Fruit fly (Drosophila melanogaster) whole organism, embryonic: ENCODE data around the gene Vps37B.

ENCODE experiments used
- Asciz ChIP-seq: fragments of 200-800 bp; sonication (Bioruptor generic); optimal IDR thresholded peaks from 2 replicates; lab custom pipeline; 2017; ENCODE audit warnings: missing biosample characterization, mild to moderate bottlenecking, missing genetic modification characterization, missing genetic modification reagents
- Awh ChIP-seq: fragments of 200-800 bp; sonication (Bioruptor generic); IDR thresholded peaks from 2 replicates; pipeline ENCODE4, ENCODE4 v1.3.6; 2022; ENCODE audit warnings: missing biosample characterization, missing genetic modification characterization
- BEAF-32 ChIP-seq: fragments of 200-800 bp; sonication (Bioruptor generic); optimal IDR thresholded peaks from 3 replicates; lab custom pipeline; 2017; ENCODE audit warnings: missing biosample characterization, missing genetic modification characterization, mild to moderate bottlenecking, moderate library complexity, missing genetic modification reagents
- BtbVII ChIP-seq: fragments of 200-800 bp; sonication (Bioruptor generic); optimal IDR thresholded peaks from 3 replicates; lab custom pipeline; 2017; ENCODE audit warnings: missing biosample characterization, mild to moderate bottlenecking, missing genetic modification characterization
- CG10959 ChIP-seq: fragments of 200-800 bp; sonication (Bioruptor generic); IDR thresholded peaks from 2 replicates; pipeline ENCODE4 v1.3.6; 2022; ENCODE audit warnings: missing biosample characterization, missing genetic modification characterization
- CG12104 ChIP-seq: fragments of 200-800 bp; sonication (Bioruptor generic); optimal IDR thresholded peaks from 3 replicates; lab custom pipeline; 2016; ENCODE audit warnings: missing biosample characterization, missing genetic modification characterization
- CG14667 ChIP-seq: fragments of 200-800 bp; sonication (Bioruptor generic); IDR thresholded peaks from 2 replicates; pipeline ENCODE4 v1.3.6; 2022; ENCODE audit warnings: missing biosample characterization, missing genetic modification characterization
- CG14860 ChIP-seq: fragments of 200-800 bp; sonication (Bioruptor generic); IDR thresholded peaks from 3 replicates; pipeline ENCODE4 v1.3.6; 2022; ENCODE audit warnings: missing biosample characterization, missing genetic modification characterization; ENCODE audit not compliant: partially characterized antibody
- CG15073 ChIP-seq: fragments of 200-800 bp; sonication (Bioruptor generic); optimal IDR thresholded peaks from 2 replicates; lab custom pipeline; 2016; ENCODE audit warnings: missing biosample characterization, missing genetic modification characterization
- CG1602 ChIP-seq: fragments of 200-800 bp; sonication (Bioruptor generic); optimal IDR thresholded peaks from 3 replicates; lab custom pipeline; 2016; ENCODE audit warnings: missing biosample characterization, missing genetic modification characterization
- CG1647 ChIP-seq: fragments of 200-800 bp; sonication (Bioruptor generic); optimal IDR thresholded peaks from 3 replicates; lab custom pipeline; 2016; ENCODE audit warnings: missing biosample characterization, missing genetic modification characterization
- CG17612 ChIP-seq: fragments of 200-800 bp; sonication (Bioruptor generic); IDR thresholded peaks from 2 replicates; pipeline ENCODE4 v1.3.6; 2022; ENCODE audit warnings: missing biosample characterization, missing genetic modification characterization
- CG18476 ChIP-seq: fragments of 200-800 bp; sonication (Bioruptor generic); optimal IDR thresholded peaks from 2 replicates; lab custom pipeline; 2016; ENCODE audit warnings: missing biosample characterization, mild to moderate bottlenecking, missing genetic modification characterization
- CG18764 ChIP-seq: fragments of 200-800 bp; sonication (Bioruptor generic); optimal IDR thresholded peaks from 3 replicates; lab custom pipeline; 2016; ENCODE audit warnings: missing biosample characterization, missing genetic modification characterization
- CG2202 ChIP-seq: fragments of 200-800 bp; sonication (Bioruptor generic); optimal IDR thresholded peaks from 2 replicates; lab custom pipeline; 2018; ENCODE audit warnings: missing biosample characterization, mild to moderate bottlenecking, missing genetic modification characterization
- CG3065 ChIP-seq: fragments of 200-800 bp; sonication (Bioruptor generic); optimal IDR thresholded peaks from 2 replicates; lab custom pipeline; 2016; ENCODE audit warnings: missing biosample characterization, missing genetic modification characterization
- CG34224 ChIP-seq: fragments of 200-800 bp; sonication (Bioruptor generic); IDR thresholded peaks from 3 replicates; pipeline ENCODE4 v1.3.6; 2022; ENCODE audit warnings: missing biosample characterization, missing genetic modification characterization; ENCODE audit not compliant: partially characterized antibody
- CG3995 ChIP-seq: fragments of 200-800 bp; sonication (Bioruptor generic); optimal IDR thresholded peaks from 3 replicates; lab custom pipeline; 2016; ENCODE audit warnings: missing biosample characterization, missing genetic modification characterization
- CG9727 ChIP-seq: fragments of 200-800 bp; sonication (Bioruptor generic); optimal IDR thresholded peaks from 3 replicates; lab custom pipeline; 2017; ENCODE audit warnings: missing biosample characterization, mild to moderate bottlenecking, missing genetic modification characterization
- CG9817 ChIP-seq: fragments of 200-800 bp; sonication (Bioruptor generic); optimal IDR thresholded peaks from 2 replicates; lab custom pipeline; 2018; ENCODE audit warnings: missing biosample characterization, mild to moderate bottlenecking, missing genetic modification characterization, moderate library complexity
- H2.0 ChIP-seq: fragments of 200-800 bp; sonication (Bioruptor generic); IDR thresholded peaks from 2 replicates; pipeline ENCODE4 v1.3.6; 2022; ENCODE audit warnings: missing biosample characterization, missing genetic modification characterization
- Hand ChIP-seq: fragments of 200-800 bp; sonication (Bioruptor generic); optimal IDR thresholded peaks from 2 replicates; lab custom pipeline; 2017; ENCODE audit warnings: mild to moderate bottlenecking, missing biosample characterization, missing genetic modification reagents, missing genetic modification characterization
- NFAT ChIP-seq: fragments of 200-800 bp; sonication (Bioruptor generic); IDR thresholded peaks from 2 replicates; pipeline ENCODE4 v1.3.6; 2022; ENCODE audit warnings: missing biosample characterization, missing genetic modification characterization
- Neu2 ChIP-seq: fragments of 200-800 bp; sonication (Bioruptor generic); optimal IDR thresholded peaks from 3 replicates; lab custom pipeline; 2016; ENCODE audit warnings: missing biosample characterization, missing genetic modification characterization, borderline replicate concordance
- Sry-β ChIP-seq: fragments of 200-800 bp; sonication (Bioruptor generic); optimal IDR thresholded peaks from 2 replicates; lab custom pipeline; 2018; ENCODE audit warnings: missing biosample characterization, mild to moderate bottlenecking, missing genetic modification characterization, moderate library complexity
- Stat92E ChIP-seq, 3 experiments: fragments of >200 bp in 2 of 3; fragments of 200-800 bp in 1 of 3; sonication (Bioruptor generic) in 1 of 3; optimal IDR thresholded peaks; 2 replicates each; lab custom pipeline; 2017 to 2019; ENCODE audit warnings: missing biosample characterization in 3 of 3, missing genetic modification characterization in 3 of 3, mild to moderate bottlenecking in 1 of 3, moderate library complexity in 1 of 3
- Taf1 ChIP-seq: fragments of 200-800 bp; sonication (Bioruptor generic); IDR thresholded peaks from 2 replicates; pipeline ENCODE4 v1.3.6; 2022; ENCODE audit warnings: missing biosample characterization, missing genetic modification characterization
- Trl ChIP-seq, 3 experiments: fragments of >200 bp in 2 of 3; fragments of 200-800 bp in 1 of 3; sonication (Bioruptor generic) in 1 of 3; optimal IDR thresholded peaks; 2 replicates in 1 of 3; 3 replicates in 2 of 3; lab custom pipeline; 2016 to 2017; ENCODE audit warnings: missing biosample characterization in 1 of 3, missing genetic modification characterization in 1 of 3
- Xbp1 ChIP-seq: fragments of 200-800 bp; sonication (Bioruptor generic); optimal IDR thresholded peaks from 3 replicates; lab custom pipeline; 2016; ENCODE audit warnings: missing biosample characterization, mild to moderate bottlenecking, missing genetic modification characterization
- ase ChIP-seq: fragments of 200-800 bp; sonication (Bioruptor generic); IDR thresholded peaks from 3 replicates; pipeline ENCODE4 v1.3.6; 2022; ENCODE audit warnings: missing biosample characterization, missing genetic modification characterization
- bigmax ChIP-seq: fragments of 200-800 bp; sonication (Bioruptor generic); optimal IDR thresholded peaks from 2 replicates; lab custom pipeline; 2018; ENCODE audit warnings: missing biosample characterization, mild to moderate bottlenecking, missing genetic modification characterization
- bowl ChIP-seq: fragments of 200-800 bp; sonication (Bioruptor generic); IDR thresholded peaks from 2 replicates; pipeline ENCODE4 v1.3.6; 2022; ENCODE audit warnings: missing biosample characterization, missing genetic modification characterization
- br ChIP-seq: fragments of >200 bp; optimal IDR thresholded peaks from 2 replicates; lab custom pipeline; 2017
- btn ChIP-seq: fragments of 200-800 bp; sonication (Bioruptor generic); optimal IDR thresholded peaks from 2 replicates; lab custom pipeline; 2016; ENCODE audit warnings: missing biosample characterization, missing genetic modification characterization
- cg ChIP-seq: fragments of 200-800 bp; sonication (Bioruptor generic); optimal IDR thresholded peaks from 3 replicates; lab custom pipeline; 2019; ENCODE audit warnings: missing biosample characterization, mild to moderate bottlenecking, missing genetic modification characterization, moderate library complexity
- ci ChIP-seq: fragments of 200-800 bp; sonication (Bioruptor generic); IDR thresholded peaks from 3 replicates; pipeline ENCODE4 v1.3.6; 2022; ENCODE audit warnings: missing biosample characterization, missing genetic modification characterization
- cwo ChIP-seq: fragments of 200-800 bp; sonication (Bioruptor generic); optimal IDR thresholded peaks from 3 replicates; lab custom pipeline; 2017; ENCODE audit warnings: missing biosample characterization, missing genetic modification characterization, mild to moderate bottlenecking, moderate library complexity, missing genetic modification reagents
- dati ChIP-seq: fragments of 200-800 bp; sonication (Bioruptor generic); IDR thresholded peaks from 2 replicates; pipeline ENCODE4 v1.3.6; 2022; ENCODE audit warnings: missing biosample characterization, missing genetic modification characterization
- gcm ChIP-seq: fragments of 200-800 bp; sonication (Bioruptor generic); optimal IDR thresholded peaks from 2 replicates; lab custom pipeline; 2019; ENCODE audit warnings: missing biosample characterization, mild to moderate bottlenecking, missing genetic modification characterization, moderate library complexity
- gem ChIP-seq: fragments of 200-800 bp; sonication (Bioruptor generic); optimal IDR thresholded peaks from 2 replicates; lab custom pipeline; 2019; ENCODE audit warnings: missing biosample characterization, mild to moderate bottlenecking, missing genetic modification characterization, moderate library complexity
- grau ChIP-seq: fragments of 200-800 bp; optimal IDR thresholded peaks from 3 replicates; lab custom pipeline; 2019; ENCODE audit warnings: missing biosample characterization, mild to moderate bottlenecking, missing genetic modification characterization, moderate library complexity
- luna ChIP-seq: fragments of 200-800 bp; sonication (Bioruptor generic); optimal IDR thresholded peaks from 2 replicates; lab custom pipeline; 2016; ENCODE audit warnings: missing biosample characterization, missing genetic modification characterization
- pan ChIP-seq, 4 experiments: fragments of >200 bp in 3 of 4; fragments of 200-800 bp in 1 of 4; sonication (Bioruptor generic) in 1 of 4; optimal IDR thresholded peaks in 3 of 4; IDR thresholded peaks in 1 of 4; 2 replicates each; pipeline versions ENCODE4 v1.3.6 to Lab custom; 2017 to 2022; ENCODE audit warnings: missing biosample characterization in 2 of 4, missing genetic modification characterization in 2 of 4, mixed read lengths in 1 of 4
- peb ChIP-seq: fragments of 200-800 bp; sonication (Bioruptor generic); IDR thresholded peaks from 2 replicates; pipeline ENCODE4 v1.3.6; 2022; ENCODE audit warnings: missing biosample characterization, missing genetic modification characterization
- pum ChIP-seq: fragments of 200-800 bp; sonication (Bioruptor generic); optimal IDR thresholded peaks from 2 replicates; lab custom pipeline; 2016; ENCODE audit warnings: missing biosample characterization, missing genetic modification characterization
- ranshi ChIP-seq: fragments of 200-800 bp; sonication (Bioruptor generic); IDR thresholded peaks from 2 replicates; pipeline ENCODE4 v1.3.6; 2022; ENCODE audit warnings: missing biosample characterization, missing genetic modification characterization
- sima ChIP-seq: fragments of 200-800 bp; sonication (Bioruptor generic); optimal IDR thresholded peaks from 2 replicates; lab custom pipeline; 2016; ENCODE audit warnings: missing biosample characterization, missing genetic modification characterization
- trh ChIP-seq: fragments of 200-800 bp; sonication (Bioruptor generic); optimal IDR thresholded peaks from 2 replicates; lab custom pipeline; 2016; ENCODE audit warnings: missing biosample characterization, missing genetic modification characterization
- unpg ChIP-seq: fragments of 200-800 bp; sonication (Bioruptor generic); optimal IDR thresholded peaks from 3 replicates; lab custom pipeline; 2018; ENCODE audit warnings: missing biosample characterization, mild to moderate bottlenecking, missing genetic modification characterization, moderate library complexity

Vps37B gene

dm6 chr3R:5232197-5232607 lies 6.2 kb downstream of the Vps37B start, which contains the start of the genes Kat60 and Mms19 (continued):
- TF ChIP-seq grau (tag; lab: Kevin White, UChicago) (no peak), CG17612 (peak; percentile 42; the same call in 1 of the 2 replicates), CG14667 (peak; percentile 66), sima (GFP tag; lab: Kevin White, UChicago) (no peak), CG34224 (GFP tag; lab: Robert Waterston, UW) (peak; percentile 88), pum (GFP tag; lab: Kevin White, UChicago) (peak; percentile 73), cwo (GFP tag; lab: Kevin White, UChicago) (no peak), gcm (GFP tag; lab: Kevin White, UChicago) (peak; percentile 46), cg (GFP tag; lab: Kevin White, UChicago) (no peak), gem (tag; lab: Kevin White, UChicago) (no peak), trh (GFP tag; lab: Kevin White, UChicago) (peak; percentile 65), CG3065 (GFP tag; lab: Kevin White, UChicago) (peak; percentile 47), CG15073 (no peak), CG3995 (GFP tag; lab: Kevin White, UChicago) (peak; percentile 60), CG1602 (GFP tag; lab: Kevin White, UChicago) (peak; percentile 61), Stat92E (GFP tag; optimal IDR thresholded peaks at IDR 0.05; lab: Kevin White, UChicago) (peak in 1 of 3 experiments; percentile 68), BEAF-32 (peak; percentile 100), Asciz (GFP tag; lab: Kevin White, UChicago) (no peak), Sry-β (peak; percentile 95), unpg (GFP tag; lab: Kevin White, UChicago) (no peak), CG9727 (GFP tag; lab: Kevin White, UChicago) (peak; percentile 76), Awh (GFP tag; lab: Robert Waterston, UW) (no peak), H2.0 (GFP tag; lab: Robert Waterston, UW) (peak; percentile 50; the same call in 1 of the 2 replicates), CG9817 (tag; lab: Kevin White, UChicago) (peak; percentile 68), Hand (no peak), CG14860 (GFP tag; lab: Robert Waterston, UW) (peak; percentile 93), CG18476 (peak; percentile 76), br (lab: Kevin White, UChicago) (no peak), btn (GFP tag; lab: Kevin White, UChicago) (no peak), CG12104 (GFP tag; lab: Kevin White, UChicago) (peak; percentile 48), CG10959 (no peak), bigmax (GFP tag; lab: Kevin White, UChicago) (no peak), CG18764 (GFP tag; lab: Kevin White, UChicago) (peak; percentile 55), ranshi (GFP tag; lab: Robert Waterston, UW) (peak; percentile 61; the same call in 1 of the 2 replicates), pan (optimal IDR thresholded peaks at IDR 0.05; lab: Kevin White, UChicago) (no peak), pan (GFP tag; optimal IDR thresholded peaks at IDR 0.05 in 1 of 2, IDR thresholded peaks at IDR 0.05 in 1 of 2) (peak in 1 of 2 experiments; percentile 69), Xbp1 (GFP tag; lab: Kevin White, UChicago) (peak; percentile 74), dati (GFP tag; lab: Robert Waterston, UW) (no peak), Neu2 (GFP tag; lab: Kevin White, UChicago) (no peak), Taf1 (GFP tag; lab: Robert Waterston, UW) (peak; percentile 56), BtbVII (GFP tag; lab: Kevin White, UChicago) (no peak), peb (GFP tag; lab: Robert Waterston, UW) (no peak), CG1647 (GFP tag; lab: Kevin White, UChicago) (peak; percentile 62), luna (GFP tag; lab: Kevin White, UChicago) (no peak), Trl (optimal IDR thresholded peaks at IDR 0.05; lab: Kevin White, UChicago) (no peak), Trl (GFP tag; optimal IDR thresholded peaks at IDR 0.05; lab: Kevin White, UChicago) (peak; percentile 66), CG2202 (no peak), bowl (no peak), ci (GFP tag; lab: Robert Waterston, UW) (peak; percentile 59; the same call in 2 of the 3 replicates), ase (GFP tag; lab: Robert Waterston, UW) (peak; percentile 66; the same call in 1 of the 3 replicates), NFAT (0 out of 2 replicates have a peak, but pooled peaks have one; percentile 52)
